Worm (Caenorhabditis elegans): ENCODE results near the gene pgap-3.

ce11 chrV:6007927-6008326, 39.8 kb downstream of the pgap-3 start:
- TF ChIP-seq nhr-76 (tag; optimal IDR thresholded peaks at IDR 0.05) (no peak), elt-1 (tag; optimal IDR thresholded peaks at IDR 0.05; ENCODE audit: borderline replicate concordance, insufficient read depth) (no peak), lsy-2 (tag; optimal IDR thresholded peaks at IDR 0.05) (no peak), ces-1 (GFP tag; optimal IDR thresholded peaks at IDR 0.05) (no peak), elt-3 (tag; optimal IDR thresholded peaks at IDR 0.05) (no peak), nhr-237 (tag; optimal IDR thresholded peaks at IDR 0.05) (no peak)
